Fruit fly (Drosophila melanogaster) whole organism, pupa: ENCODE data around the gene Ugalt.

ENCODE experiments used
- CG10348 ChIP-seq: fragments of 200-800 bp; sonication (Bioruptor generic); IDR thresholded peaks from 2 replicates; pipeline ENCODE4 v1.3.6; 2022; ENCODE audit warnings: missing biosample characterization, missing genetic modification characterization
- CG12605 ChIP-seq: fragments of 200-800 bp; sonication (Bioruptor generic); IDR thresholded peaks from 2 replicates; pipeline ENCODE4 v1.3.6; 2022; ENCODE audit warnings: missing biosample characterization, missing genetic modification characterization
- CG13204 ChIP-seq: fragments of 200-800 bp; sonication (Bioruptor generic); optimal IDR thresholded peaks from 2 replicates; lab custom pipeline; 2018; ENCODE audit warnings: missing biosample characterization, mild to moderate bottlenecking, missing genetic modification characterization, moderate library complexity
- CG14655 ChIP-seq: fragments of 200-800 bp; sonication (Bioruptor generic); optimal IDR thresholded peaks from 3 replicates; lab custom pipeline; 2017; ENCODE audit warnings: mild to moderate bottlenecking, missing biosample characterization, missing genetic modification reagents, missing genetic modification characterization
- CG15710 ChIP-seq: fragments of 200-800 bp; sonication (Bioruptor generic); optimal IDR thresholded peaks from 2 replicates; lab custom pipeline; 2018; ENCODE audit warnings: missing biosample characterization, mild to moderate bottlenecking, missing genetic modification characterization, moderate library complexity
- CG17806 ChIP-seq: fragments of 200-800 bp; sonication (Bioruptor generic); optimal IDR thresholded peaks from 2 replicates; lab custom pipeline; 2018; ENCODE audit warnings: missing biosample characterization, mild to moderate bottlenecking, missing genetic modification characterization, moderate library complexity
- CG32121 ChIP-seq: fragments of 200-800 bp; sonication (Bioruptor generic); IDR thresholded peaks from 2 replicates; pipeline ENCODE4 v1.3.6; 2022; ENCODE audit warnings: missing biosample characterization, missing genetic modification characterization
- CG34367 ChIP-seq: fragments of 200-800 bp; sonication (Bioruptor generic); optimal IDR thresholded peaks from 2 replicates; lab custom pipeline; 2018; ENCODE audit warnings: missing biosample characterization, mild to moderate bottlenecking, missing genetic modification characterization
- CG4496 ChIP-seq: fragments of 200-800 bp; sonication (Bioruptor generic); IDR thresholded peaks from 3 replicates; pipeline ENCODE4 v1.3.6; 2022; ENCODE audit warnings: missing biosample characterization, missing genetic modification characterization
- CG8159 ChIP-seq: fragments of 200-800 bp; sonication (Bioruptor generic); optimal IDR thresholded peaks from 3 replicates; lab custom pipeline; 2018; ENCODE audit warnings: missing biosample characterization, mild to moderate bottlenecking, missing genetic modification characterization, moderate library complexity
- CG8301 ChIP-seq: fragments of 200-800 bp; sonication (Bioruptor generic); optimal IDR thresholded peaks from 2 replicates; lab custom pipeline; 2018; ENCODE audit warnings: missing biosample characterization, mild to moderate bottlenecking, missing genetic modification characterization
- CG9948 ChIP-seq: fragments of 200-800 bp; sonication (Bioruptor generic); optimal IDR thresholded peaks from 2 replicates; lab custom pipeline; 2018; ENCODE audit warnings: missing biosample characterization, mild to moderate bottlenecking, missing genetic modification characterization, moderate library complexity
- D1 ChIP-seq: fragments of 200-800 bp; sonication (Bioruptor generic); optimal IDR thresholded peaks from 2 replicates; lab custom pipeline; 2018; ENCODE audit warnings: missing biosample characterization, mild to moderate bottlenecking, missing genetic modification characterization, moderate library complexity
- EcR ChIP-seq: fragments of 200-800 bp; sonication (Bioruptor generic); optimal IDR thresholded peaks from 3 replicates; lab custom pipeline; 2019; ENCODE audit warnings: missing biosample characterization, missing genetic modification characterization, mild to moderate bottlenecking, moderate library complexity, missing genetic modification reagents
- Ets98B ChIP-seq: fragments of 200-800 bp; sonication (Bioruptor generic); IDR thresholded peaks from 2 replicates; pipeline ENCODE4 v1.3.6; 2022; ENCODE audit warnings: missing biosample characterization, missing genetic modification characterization
- Pif1A ChIP-seq: fragments of 200-800 bp; sonication (Bioruptor generic); optimal IDR thresholded peaks from 3 replicates; lab custom pipeline; 2016; ENCODE audit warnings: missing biosample characterization, missing genetic modification characterization
- Pif1B ChIP-seq: fragments of 200-800 bp; sonication (Bioruptor generic); optimal IDR thresholded peaks from 3 replicates; lab custom pipeline; 2016; ENCODE audit warnings: missing biosample characterization, missing genetic modification characterization
- Snoo ChIP-seq: fragments of 200-800 bp; sonication (Bioruptor generic); optimal IDR thresholded peaks from 3 replicates; lab custom pipeline; 2017; ENCODE audit warnings: missing biosample characterization, mild to moderate bottlenecking, missing genetic modification characterization, inconsistent platforms
- fd96Ca ChIP-seq: fragments of 200-800 bp; sonication (Bioruptor generic); IDR thresholded peaks from 3 replicates; pipeline ENCODE4 v1.3.6; 2022; ENCODE audit warnings: missing biosample characterization, missing genetic modification characterization
- gl ChIP-seq: fragments of 200-800 bp; sonication (Bioruptor generic); optimal IDR thresholded peaks from 2 replicates; lab custom pipeline; 2018; ENCODE audit warnings: missing biosample characterization, mild to moderate bottlenecking, missing genetic modification characterization
- rn ChIP-seq: fragments of 200-800 bp; sonication (Bioruptor generic); IDR thresholded peaks from 2 replicates; pipeline ENCODE4 v1.3.6; 2022; ENCODE audit warnings: missing biosample characterization, missing genetic modification characterization

The Ugalt gene

dm6 chrX:2685022-2685421 is 18.6 kb downstream of the Ugalt start:
- TF ChIP-seq Pif1A = peak; percentile 8
- no peak for TF ChIP-seq CG9948 (tag; lab: Kevin White, UChicago)
- peak; percentile 58 for TF ChIP-seq CG32121 (GFP tag; lab: Robert Waterston, UW)
- TF ChIP-seq CG8301 = peak; percentile 3

dm6 chrX:2684442-2684841 is 19.2 kb downstream of the Ugalt start:
- TF ChIP-seq EcR (GFP tag; lab: Kevin White, UChicago) (peak; percentile 71), Ets98B (GFP tag; lab: Robert Waterston, UW) (no peak), CG9948 (tag; lab: Kevin White, UChicago) (no peak)

dm6 chrX:2683926-2684325 is 19.7 kb downstream of the Ugalt start:
- TF ChIP-seq D1 (tag; lab: Kevin White, UChicago) (no peak), CG4496 (no peak), CG9948 (tag; lab: Kevin White, UChicago) (no peak), Ets98B (GFP tag; lab: Robert Waterston, UW) (no peak), CG13204 (GFP tag; lab: Kevin White, UChicago) (no peak), CG12605 (GFP tag; lab: Robert Waterston, UW) (no peak), CG8301 (no peak), Pif1B (GFP tag; lab: Kevin White, UChicago) (no peak)

- TF ChIP-seq CG17806 (tag; lab: Kevin White, UChicago) (no peak), CG9948 (tag; lab: Kevin White, UChicago) (no peak), EcR (GFP tag; lab: Kevin White, UChicago) (no peak), Ets98B (GFP tag; lab: Robert Waterston, UW) (no peak), CG13204 (GFP tag; lab: Kevin White, UChicago) (no peak), CG8159 (tag; lab: Kevin White, UChicago) (no peak), CG4496 (no peak), CG14655 (GFP tag; lab: Kevin White, UChicago) (no peak), gl (tag; lab: Kevin White, UChicago) (no peak), rn (GFP tag; lab: Robert Waterston, UW) (no peak), D1 (tag; lab: Kevin White, UChicago) (no peak), CG15710 (no peak), CG10348 (no peak)
These were observed 20.8 kb downstream of the Ugalt start, which contains the start of gene CG2652 for dm6 chrX:2682832-2683231. Gene CG2652 (minus strand): TSS chrX:2682932.

dm6 chrX:2681601-2682000 is 22.1 kb downstream of the Ugalt start, which contains the start of gene HLH3B:
Gene HLH3B (minus strand): TSS chrX:2681723.
- TF ChIP-seq CG10348 (no peak), D1 (tag; lab: Kevin White, UChicago) (no peak), CG17806 (tag; lab: Kevin White, UChicago) (no peak), CG14655 (GFP tag; lab: Kevin White, UChicago) (no peak), Ets98B (GFP tag; lab: Robert Waterston, UW) (no peak), gl (tag; lab: Kevin White, UChicago) (no peak), CG32121 (GFP tag; lab: Robert Waterston, UW) (no peak), fd96Ca (GFP tag; lab: Robert Waterston, UW) (no peak)

dm6 chrX:2677024-2677589 is 26.5 kb downstream of the Ugalt start:
- no peak for TF ChIP-seq Pif1A
- TF ChIP-seq CG14655 (GFP tag; lab: Kevin White, UChicago) = no peak
- no peak for TF ChIP-seq CG13204 (GFP tag; lab: Kevin White, UChicago)
- no peak for TF ChIP-seq gl (tag; lab: Kevin White, UChicago)
- no peak for TF ChIP-seq D1 (tag; lab: Kevin White, UChicago)
- peak; percentile 59; the same call in 2 of the 3 replicates for TF ChIP-seq CG4496

dm6 chrX:2663416-2663815 is 40.2 kb downstream of the Ugalt start:
- TF ChIP-seq Snoo (tag; lab: Kevin White, UChicago) = no peak
- TF ChIP-seq CG17806 (tag; lab: Kevin White, UChicago) = no peak
- TF ChIP-seq D1 (tag; lab: Kevin White, UChicago) = no peak
- no peak for TF ChIP-seq gl (tag; lab: Kevin White, UChicago)
- TF ChIP-seq CG9948 (tag; lab: Kevin White, UChicago) = no peak
- no peak for TF ChIP-seq CG34367 (tag; lab: Kevin White, UChicago)
- TF ChIP-seq Ets98B (GFP tag; lab: Robert Waterston, UW) = no peak
- TF ChIP-seq CG15710 = no peak
- no peak for TF ChIP-seq CG10348
- TF ChIP-seq CG14655 (GFP tag; lab: Kevin White, UChicago) = no peak
- TF ChIP-seq Pif1A = no peak
- TF ChIP-seq CG4496 = no peak
- TF ChIP-seq Pif1B (GFP tag; lab: Kevin White, UChicago) = no peak
- no peak for TF ChIP-seq CG8159 (tag; lab: Kevin White, UChicago)
- no peak for TF ChIP-seq fd96Ca (GFP tag; lab: Robert Waterston, UW)
- no peak for TF ChIP-seq rn (GFP tag; lab: Robert Waterston, UW)
- TF ChIP-seq CG13204 (GFP tag; lab: Kevin White, UChicago) = no peak
- no peak for TF ChIP-seq CG32121 (GFP tag; lab: Robert Waterston, UW)
- no peak for TF ChIP-seq CG12605 (GFP tag; lab: Robert Waterston, UW)
